Worm (Caenorhabditis elegans): ENCODE results near the gene F38H4.6.

Gene F38H4.6

DNA sequence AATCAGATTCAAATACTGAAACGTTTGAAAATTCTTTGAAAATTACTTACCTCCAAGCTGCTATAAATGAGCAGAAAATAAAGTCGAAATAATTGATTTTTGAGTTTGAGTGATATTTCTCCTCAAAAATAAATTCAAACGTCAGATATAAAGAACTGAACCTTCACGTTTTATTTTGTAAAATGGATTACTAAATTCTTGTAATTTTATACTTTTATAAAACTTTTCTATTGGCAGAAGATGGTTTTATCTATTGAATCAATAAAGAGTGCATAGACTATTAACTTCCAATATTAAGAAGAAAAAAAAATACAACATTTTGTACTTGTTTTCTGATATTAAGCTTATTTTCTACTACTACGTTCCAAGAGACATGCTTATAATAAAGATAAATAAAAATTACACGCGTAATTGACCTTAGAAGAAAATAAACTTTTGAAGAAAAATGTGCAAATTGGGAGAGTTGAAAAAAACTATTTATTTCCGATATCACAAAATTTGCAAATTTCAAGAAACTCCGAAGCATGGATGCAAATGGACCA, at the start of gene F38H4.6, which contains the start of gene F38H4.4:
Gene F38H4.6 (minus strand): TSS at position 101 of the 542 bp plus-strand sequence.
Gene F38H4.4 (plus strand): TSS at position 492 of the 542 bp plus-strand sequence.
- TF ChIP-seq hlh-17 (GFP tag; optimal IDR thresholded peaks at IDR 0.05; ENCODE audit: borderline replicate concordance) (no peak), F16B12.6 (tag; optimal IDR thresholded peaks at IDR 0.05) (no peak), unc-30 (tag; optimal IDR thresholded peaks at IDR 0.05) (no peak), nhr-47 (tag; optimal IDR thresholded peaks at IDR 0.05) (no peak)

DNA sequence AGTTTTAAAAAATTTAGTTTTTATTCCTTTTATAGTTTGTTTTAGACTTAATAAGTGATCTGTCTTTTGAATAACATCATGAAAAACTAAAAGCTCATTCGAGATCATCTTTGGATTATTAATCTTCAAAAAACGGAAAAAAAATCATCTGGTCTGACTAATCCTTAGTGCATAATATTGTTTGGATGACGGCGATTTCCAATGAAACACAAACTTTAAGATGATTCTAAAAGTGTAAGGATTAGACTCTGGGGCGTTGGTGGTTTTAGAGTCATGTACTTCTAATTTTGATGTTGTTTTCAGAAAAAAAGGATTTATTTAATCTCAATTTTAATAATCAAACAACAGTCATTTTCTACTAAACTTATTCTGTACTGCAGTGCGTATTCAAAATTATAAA, 45.7 kb upstream of the F38H4.6 start:
- TF ChIP-seq pax-3 (tag; optimal IDR thresholded peaks at IDR 0.05) (peak; percentile 6), pqm-1 (tag; optimal IDR thresholded peaks at IDR 0.05) (no peak), fos-1 (tag; optimal IDR thresholded peaks at IDR 0.05) (no peak), fkh-8 (tag; optimal IDR thresholded peaks at IDR 0.05) (no peak), nhr-71 (tag; optimal IDR thresholded peaks at IDR 0.05) (peak; percentile 3), nhr-47 (tag; optimal IDR thresholded peaks at IDR 0.05) (peak; percentile 18), mab-9 (GFP tag; IDR thresholded peaks at IDR 0.05) (no peak), sox-4 (tag; optimal IDR thresholded peaks at IDR 0.05) (peak; percentile 21), dsc-1 (tag; optimal IDR thresholded peaks at IDR 0.05) (peak; percentile 90)

DNA sequence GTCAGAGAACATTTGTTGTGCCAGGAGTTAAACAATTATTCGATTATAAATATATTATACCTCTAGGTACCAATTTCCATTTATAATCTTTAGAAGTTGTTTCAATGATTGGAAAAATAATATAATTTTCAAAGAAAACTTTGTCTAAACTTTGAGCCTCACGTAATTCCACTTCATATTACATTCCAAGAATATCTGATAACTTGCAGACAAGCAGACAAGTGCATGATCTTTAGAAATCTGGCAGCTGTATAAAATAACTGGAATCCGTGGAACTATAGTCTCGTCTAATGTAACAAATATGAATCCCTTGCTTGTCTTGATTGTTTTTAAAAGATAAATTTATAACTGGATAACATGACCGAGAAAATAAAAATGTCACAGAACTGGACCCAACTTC, 44.9 kb upstream of the F38H4.6 start:
- TF ChIP-seq fkh-8 (tag; optimal IDR thresholded peaks at IDR 0.05): peak; percentile 48
- TF ChIP-seq fos-1 (tag; optimal IDR thresholded peaks at IDR 0.05): no peak
- peak; percentile 44 for TF ChIP-seq nhr-20 (tag; optimal IDR thresholded peaks at IDR 0.05)
- no peak for TF ChIP-seq isw-1 (GFP tag; IDR thresholded peaks at IDR 0.05)
- TF ChIP-seq grh-1 (GFP tag; IDR thresholded peaks at IDR 0.05): no peak
- TF ChIP-seq snpc-4 (tag; optimal IDR thresholded peaks at IDR 0.05): no peak
- TF ChIP-seq ceh-63 (GFP tag; optimal IDR thresholded peaks at IDR 0.05): no peak
- TF ChIP-seq nhr-77 (tag; optimal IDR thresholded peaks at IDR 0.05): no peak
- TF ChIP-seq lin-39 (tag; optimal IDR thresholded peaks at IDR 0.05): no peak
- TF ChIP-seq ces-1 (GFP tag; optimal IDR thresholded peaks at IDR 0.05): no peak
- no peak for TF ChIP-seq ceh-90 (tag; optimal IDR thresholded peaks at IDR 0.05)
- no peak for TF ChIP-seq nhr-84 (tag; optimal IDR thresholded peaks at IDR 0.05)
- no peak for TF ChIP-seq egl-27 (tag; optimal IDR thresholded peaks at IDR 0.05)
- no peak for TF ChIP-seq nhr-12 (tag; optimal IDR thresholded peaks at IDR 0.05)
- TF ChIP-seq pqm-1 (tag; optimal IDR thresholded peaks at IDR 0.05): no peak
- TF ChIP-seq elt-2 (tag; optimal IDR thresholded peaks at IDR 0.05): no peak
- TF ChIP-seq nhr-11 (tag; optimal IDR thresholded peaks at IDR 0.05): peak; percentile 6
- no peak for TF ChIP-seq lin-35 (GFP tag; optimal IDR thresholded peaks at IDR 0.05)
- peak; percentile 51 for TF ChIP-seq dsc-1 (tag; optimal IDR thresholded peaks at IDR 0.05)
- TF ChIP-seq blmp-1 (tag; optimal IDR thresholded peaks at IDR 0.05): no peak
- TF ChIP-seq elt-3 (tag; optimal IDR thresholded peaks at IDR 0.05): no peak
- no peak for TF ChIP-seq lin-15B (tag; optimal IDR thresholded peaks at IDR 0.05)
- no peak for TF ChIP-seq zag-1 (tag; optimal IDR thresholded peaks at IDR 0.05)
- TF ChIP-seq aly-2 (tag; optimal IDR thresholded peaks at IDR 0.05): no peak
- no peak for TF ChIP-seq irx-1 (tag; optimal IDR thresholded peaks at IDR 0.05)
- no peak for TF ChIP-seq hlh-17 (GFP tag; optimal IDR thresholded peaks at IDR 0.05; ENCODE audit: borderline replicate concordance)
- no peak for TF ChIP-seq pax-3 (tag; optimal IDR thresholded peaks at IDR 0.05)
- TF ChIP-seq unc-62 (GFP tag; optimal IDR thresholded peaks at IDR 0.05): no peak
- no peak for TF ChIP-seq mef-2 (tag; optimal IDR thresholded peaks at IDR 0.05)
- TF ChIP-seq hlh-4 (tag; optimal IDR thresholded peaks at IDR 0.05): peak; percentile 58
- no peak for TF ChIP-seq ets-5 (GFP tag; IDR thresholded peaks at IDR 0.05)
- no peak for TF ChIP-seq alr-1 (tag; optimal IDR thresholded peaks at IDR 0.05; ENCODE audit: borderline replicate concordance)
- TF ChIP-seq C04F5.9 (tag; optimal IDR thresholded peaks at IDR 0.05): no peak
- TF ChIP-seq Y116A8C.19 (tag; optimal IDR thresholded peaks at IDR 0.05; ENCODE audit: borderline replicate concordance): no peak
- no peak for TF ChIP-seq tlp-1 (tag; optimal IDR thresholded peaks at IDR 0.05)
- no peak for TF ChIP-seq sptf-1 (tag; optimal IDR thresholded peaks at IDR 0.05)
- TF ChIP-seq unc-86 (tag; optimal IDR thresholded peaks at IDR 0.05): no peak
- TF ChIP-seq ztf-11 (tag; optimal IDR thresholded peaks at IDR 0.05): no peak
